Worm (Caenorhabditis elegans) whole organism, late embryonic: ENCODE results near the gene Y17G7B.21.

Experiments
- C08G9.2 ChIP-seq: sonication (generic microtip); optimal IDR thresholded peaks from 2 replicates; lab custom pipeline; 2016; ENCODE audit warnings: mild to moderate bottlenecking, missing genetic modification characterization, moderate library complexity, missing compliant biosample characterization
- C38D4.7 ChIP-seq: fragments of 200-800 bp; sonication (Bioruptor generic); optimal IDR thresholded peaks from 2 replicates; lab custom pipeline; 2018; ENCODE audit warnings: mild to moderate bottlenecking, missing genetic modification characterization, moderate library complexity, missing compliant biosample characterization
- F13H6.1 ChIP-seq: sonication (generic microtip); optimal IDR thresholded peaks from 2 replicates; lab custom pipeline; 2016; ENCODE audit warnings: missing genetic modification characterization, missing compliant biosample characterization
- K09A11.1 ChIP-seq: sonication (generic microtip); optimal IDR thresholded peaks from 2 replicates; lab custom pipeline; 2017; ENCODE audit warnings: antibody characterized with exemption, mild to moderate bottlenecking, missing genetic modification characterization, missing compliant biosample characterization; ENCODE audit not compliant: insufficient read depth
- T23F11.4 ChIP-seq: fragments of 200-800 bp; sonication (Bioruptor generic); optimal IDR thresholded peaks from 2 replicates; lab custom pipeline; 2018; ENCODE audit warnings: mild to moderate bottlenecking, missing genetic modification characterization, missing compliant biosample characterization
- Y22D7AL.16 ChIP-seq: sonication (generic microtip); optimal IDR thresholded peaks from 2 replicates; lab custom pipeline; 2016; ENCODE audit warnings: missing genetic modification characterization, missing compliant biosample characterization
- ahr-1 ChIP-seq: sonication (generic microtip); optimal IDR thresholded peaks from 2 replicates; lab custom pipeline; 2016; ENCODE audit warnings: missing genetic modification characterization, missing compliant biosample characterization
- ama-1 ChIP-seq: fragments of 150-350 bp; optimal IDR thresholded peaks from 2 replicates; lab custom pipeline; 2014
- ceh-14 ChIP-seq: sonication (generic microtip); optimal IDR thresholded peaks from 2 replicates; lab custom pipeline; 2016; ENCODE audit warnings: missing genotype, missing genetic modification characterization, missing compliant biosample characterization
- ceh-18 ChIP-seq: sonication (generic microtip); optimal IDR thresholded peaks from 2 replicates; lab custom pipeline; 2016; ENCODE audit warnings: missing genetic modification characterization, missing compliant biosample characterization
- ceh-31 ChIP-seq: sonication (generic microtip); optimal IDR thresholded peaks from 2 replicates; lab custom pipeline; 2016; ENCODE audit warnings: missing genetic modification characterization, missing compliant biosample characterization
- ceh-34 ChIP-seq: sonication (generic microtip); optimal IDR thresholded peaks from 2 replicates; lab custom pipeline; 2016; ENCODE audit warnings: mild to moderate bottlenecking, missing genetic modification characterization, missing compliant biosample characterization
- ceh-48 ChIP-seq: sonication (generic microtip); optimal IDR thresholded peaks from 2 replicates; lab custom pipeline; 2016; ENCODE audit warnings: missing genetic modification characterization, inconsistent platforms, missing compliant biosample characterization
- dmd-4 ChIP-seq: sonication (generic microtip); optimal IDR thresholded peaks from 2 replicates; lab custom pipeline; 2016; ENCODE audit warnings: borderline replicate concordance, missing genetic modification characterization, missing compliant biosample characterization
- dve-1 ChIP-seq: sonication (generic microtip); optimal IDR thresholded peaks from 2 replicates; lab custom pipeline; 2017; ENCODE audit warnings: antibody characterized with exemption, mild to moderate bottlenecking, missing genetic modification characterization, missing compliant biosample characterization
- elt-2 ChIP-seq: sonication (generic microtip); optimal IDR thresholded peaks from 2 replicates; lab custom pipeline; 2016; ENCODE audit warnings: missing genetic modification reagents, missing genetic modification characterization, missing compliant biosample characterization
- elt-4 ChIP-seq: sonication (generic microtip); optimal IDR thresholded peaks from 2 replicates; lab custom pipeline; 2016; ENCODE audit warnings: missing genetic modification characterization, missing compliant biosample characterization
- eyg-1 ChIP-seq: sonication (generic microtip); optimal IDR thresholded peaks from 2 replicates; lab custom pipeline; 2016; ENCODE audit warnings: missing genotype, missing genetic modification characterization, missing compliant biosample characterization
- fax-1 ChIP-seq: sonication (generic microtip); optimal IDR thresholded peaks from 2 replicates; lab custom pipeline; 2016; ENCODE audit warnings: missing genotype, missing genetic modification characterization, missing compliant biosample characterization
- gmeb-2 ChIP-seq: sonication (generic microtip); optimal IDR thresholded peaks from 2 replicates; lab custom pipeline; 2016; ENCODE audit warnings: missing genetic modification characterization, inconsistent platforms, missing compliant biosample characterization
- hlh-13 ChIP-seq: fragments of 200-800 bp; sonication (Bioruptor generic); optimal IDR thresholded peaks from 2 replicates; lab custom pipeline; 2018; ENCODE audit warnings: mild to moderate bottlenecking, missing genetic modification characterization, missing compliant biosample characterization
- hlh-15 ChIP-seq: sonication (generic microtip); optimal IDR thresholded peaks from 2 replicates; lab custom pipeline; 2016; ENCODE audit warnings: missing genetic modification characterization, missing compliant biosample characterization
- lim-6 ChIP-seq: sonication (generic microtip); optimal IDR thresholded peaks from 2 replicates; lab custom pipeline; 2016; ENCODE audit warnings: missing genetic modification characterization, missing compliant biosample characterization
- lin-11 ChIP-seq: fragments of 200-800 bp; sonication (Bioruptor generic); optimal IDR thresholded peaks from 2 replicates; lab custom pipeline; 2018; ENCODE audit warnings: mild to moderate bottlenecking, missing genetic modification characterization, missing compliant biosample characterization
- madf-2 ChIP-seq: sonication (generic microtip); optimal IDR thresholded peaks from 2 replicates; lab custom pipeline; 2017; ENCODE audit warnings: missing genetic modification characterization, missing compliant biosample characterization
- odd-2 ChIP-seq: sonication (generic microtip); optimal IDR thresholded peaks from 2 replicates; lab custom pipeline; 2017; ENCODE audit warnings: antibody characterized with exemption, mild to moderate bottlenecking, missing genetic modification characterization, missing compliant biosample characterization
- pat-9 ChIP-seq: fragments of 200-800 bp; sonication (Bioruptor generic); optimal IDR thresholded peaks from 2 replicates; lab custom pipeline; 2018; ENCODE audit warnings: mild to moderate bottlenecking, missing genetic modification characterization, moderate library complexity, missing compliant biosample characterization
- pqm-1 ChIP-seq: sonication (generic microtip); optimal IDR thresholded peaks from 2 replicates; lab custom pipeline; 2016; ENCODE audit warnings: missing genetic modification characterization, missing compliant biosample characterization
- pros-1 ChIP-seq: fragments of 150-350 bp; optimal IDR thresholded peaks from 2 replicates; lab custom pipeline; 2014; ENCODE audit warnings: missing biosample characterization, missing genetic modification reagents, missing genetic modification characterization
- ref-2 ChIP-seq: sonication (generic microtip); optimal IDR thresholded peaks from 2 replicates; lab custom pipeline; 2016; ENCODE audit warnings: missing genetic modification characterization, missing compliant biosample characterization
- rnt-1 ChIP-seq: sonication (generic microtip); optimal IDR thresholded peaks from 2 replicates; lab custom pipeline; 2016; ENCODE audit warnings: missing genetic modification characterization, missing compliant biosample characterization
- sdc-2 ChIP-seq: sonication (generic microtip); optimal IDR thresholded peaks from 2 replicates; lab custom pipeline; 2016; ENCODE audit warnings: missing genotype, missing genetic modification characterization, missing compliant biosample characterization
- syd-9 ChIP-seq: sonication (generic microtip); optimal IDR thresholded peaks from 2 replicates; lab custom pipeline; 2016; ENCODE audit warnings: mild to moderate bottlenecking, missing genetic modification characterization, moderate library complexity, missing compliant biosample characterization
- tbx-2 ChIP-seq: sonication (generic microtip); optimal IDR thresholded peaks from 2 replicates; lab custom pipeline; 2016; ENCODE audit warnings: missing genetic modification characterization, missing compliant biosample characterization
- unc-3 ChIP-seq, 2 experiments: fragments of 200-800 bp in 1 of 2; sonication (Bioruptor generic) in 1 of 2; sonication (generic microtip) in 1 of 2; conservative IDR thresholded peaks in 1 of 2; optimal IDR thresholded peaks in 1 of 2; 2 replicates each; pipeline versions ENCODE4 v1.3.6 to Lab custom; 2016 to 2022; ENCODE audit warnings: missing compliant biosample characterization in 2 of 2, missing genetic modification characterization in 2 of 2, missing genetic modification reagents in 1 of 2
- unc-86 ChIP-seq: sonication (generic microtip); optimal IDR thresholded peaks from 2 replicates; lab custom pipeline; 2016; ENCODE audit warnings: missing genetic modification characterization, missing compliant biosample characterization
- zip-5 ChIP-seq: sonication (generic microtip); optimal IDR thresholded peaks from 2 replicates; lab custom pipeline; 2016; ENCODE audit warnings: missing genetic modification characterization, missing compliant biosample characterization
- ztf-16 ChIP-seq: sonication (generic microtip); optimal IDR thresholded peaks from 2 replicates; lab custom pipeline; 2017; ENCODE audit warnings: missing genetic modification characterization, missing compliant biosample characterization

Y17G7B.21 gene

ce11 chrII:11958793-11959574 lies 18.5 kb downstream of the Y17G7B.21 start (continued):
- TF ChIP-seq lin-11 (tag; lab: Kevin White, UChicago) (peak; percentile 22), hlh-13 (peak; percentile 48), ceh-31 (tag; lab: Kevin White, UChicago) (peak; percentile 23), ama-1 (lab: Kevin White, UChicago) (no peak), ceh-48 (tag; lab: Kevin White, UChicago) (peak; percentile 40), dmd-4 (peak; percentile 44), rnt-1 (tag; lab: Kevin White, UChicago) (peak; percentile 58), gmeb-2 (peak; percentile 53), Y22D7AL.16 (tag; lab: Kevin White, UChicago) (peak; percentile 3), elt-4 (tag; lab: Kevin White, UChicago) (no peak), F13H6.1 (tag; lab: Kevin White, UChicago) (no peak), T23F11.4 (peak; percentile 34), K09A11.1 (peak; percentile 36), pat-9 (tag; lab: Kevin White, UChicago) (peak; percentile 60), ztf-16 (tag; lab: Kevin White, UChicago) (peak; percentile 22), C08G9.2 (tag; lab: Kevin White, UChicago) (peak; percentile 3), elt-2 (tag; lab: Kevin White, UChicago) (peak; percentile 65), C38D4.7 (peak; percentile 42), pqm-1 (tag; lab: Kevin White, UChicago) (no peak), ceh-14 (tag; lab: Kevin White, UChicago) (peak; percentile 61), ahr-1 (tag; lab: Kevin White, UChicago) (no peak), unc-3 (GFP tag; conservative IDR thresholded peaks at IDR 0.05; lab: Robert Waterston, UW) (peak; percentile 48; the same call in 1 of the 2 replicates), unc-3 (tag; optimal IDR thresholded peaks at IDR 0.05; lab: Kevin White, UChicago) (no peak), ceh-34 (tag; lab: Kevin White, UChicago) (peak; percentile 11), ref-2 (tag; lab: Kevin White, UChicago) (peak; percentile 63), unc-86 (tag; lab: Kevin White, UChicago) (peak; percentile 39), zip-5 (peak; percentile 2), lim-6 (no peak), madf-2 (peak; percentile 11), hlh-15 (peak; percentile 8), tbx-2 (tag; lab: Kevin White, UChicago) (peak; percentile 38), ceh-18 (tag; lab: Kevin White, UChicago) (peak; percentile 44), syd-9 (tag; lab: Kevin White, UChicago) (no peak), sdc-2 (peak; percentile 45)

- TF ChIP-seq fax-1 (tag; lab: Kevin White, UChicago) (no peak), dve-1 (tag; lab: Kevin White, UChicago) (peak; percentile 82), C08G9.2 (tag; lab: Kevin White, UChicago) (no peak), odd-2 (tag; lab: Kevin White, UChicago) (no peak)
These were observed 22.6 kb downstream of the Y17G7B.21 start for ce11 chrII:11954811-11955210.

ce11 chrII:11954208-11954607 lies 23.3 kb downstream of the Y17G7B.21 start, which contains the start of gene W03C9.6:
Gene W03C9.6, plus strand, starts transcription at chrII:11954508.
- TF ChIP-seq lim-6 = no peak
- TF ChIP-seq ref-2 (tag; lab: Kevin White, UChicago) = no peak
- no peak for TF ChIP-seq ztf-16 (tag; lab: Kevin White, UChicago)
- no peak for TF ChIP-seq sdc-2
- TF ChIP-seq eyg-1 (tag; lab: Kevin White, UChicago) = no peak
- no peak for TF ChIP-seq F13H6.1 (tag; lab: Kevin White, UChicago)
- no peak for TF ChIP-seq odd-2 (tag; lab: Kevin White, UChicago)
- no peak for TF ChIP-seq T23F11.4
- TF ChIP-seq pat-9 (tag; lab: Kevin White, UChicago) = no peak
- TF ChIP-seq pros-1 (tag; lab: Kevin White, UChicago) = no peak
